Fruit fly (Drosophila melanogaster) whole organism, embryonic: ENCODE measurements around the gene RapGAP1.
A peak's percentile ranks its signal among the peaks of the same experiment; 100 is the strongest.

Experiments
- ATbp ChIP-seq: fragments of 200-800 bp; sonication (Bioruptor generic); optimal IDR thresholded peaks from 2 replicates; lab custom pipeline; 2017; ENCODE audit warnings: missing biosample characterization, mild to moderate bottlenecking, missing genetic modification characterization, missing genetic modification reagents
- Ada2b ChIP-seq: fragments of 200-800 bp; sonication (Bioruptor generic); IDR thresholded peaks from 2 replicates; pipeline ENCODE4 v1.3.6; 2022; ENCODE audit warnings: missing biosample characterization, missing genetic modification characterization
- CG11723 ChIP-seq: fragments of 200-800 bp; sonication (Bioruptor generic); optimal IDR thresholded peaks from 2 replicates; lab custom pipeline; 2017; ENCODE audit warnings: missing biosample characterization, mild to moderate bottlenecking, missing genetic modification characterization
- CG13287 ChIP-seq: fragments of 200-800 bp; sonication (Bioruptor generic); IDR thresholded peaks from 2 replicates; pipeline ENCODE4 v1.3.6; 2022; ENCODE audit warnings: missing biosample characterization, missing genetic modification characterization; ENCODE audit not compliant: partially characterized antibody
- CG13296 ChIP-seq: fragments of 200-800 bp; sonication (Bioruptor generic); optimal IDR thresholded peaks from 3 replicates; lab custom pipeline; 2018; ENCODE audit warnings: missing biosample characterization, mild to moderate bottlenecking, missing genetic modification characterization
- CG14441 ChIP-seq: fragments of 200-800 bp; sonication (Bioruptor generic); IDR thresholded peaks from 2 replicates; pipeline ENCODE4 v1.3.6; 2022; ENCODE audit warnings: missing biosample characterization, missing genetic modification characterization
- CG14860 ChIP-seq: fragments of 200-800 bp; sonication (Bioruptor generic); IDR thresholded peaks from 3 replicates; pipeline ENCODE4 v1.3.6; 2022; ENCODE audit warnings: missing biosample characterization, missing genetic modification characterization; ENCODE audit not compliant: partially characterized antibody
- CG18262 ChIP-seq: fragments of 200-800 bp; optimal IDR thresholded peaks from 3 replicates; lab custom pipeline; 2019; ENCODE audit warnings: missing biosample characterization, mild to moderate bottlenecking, missing genetic modification characterization, moderate library complexity
- CG2120 ChIP-seq: fragments of 200-800 bp; sonication (Bioruptor generic); optimal IDR thresholded peaks from 3 replicates; lab custom pipeline; 2016; ENCODE audit warnings: missing biosample characterization, missing genetic modification characterization
- CG2678 ChIP-seq: fragments of 200-800 bp; sonication (Bioruptor generic); optimal IDR thresholded peaks from 3 replicates; lab custom pipeline; 2019; ENCODE audit warnings: missing biosample characterization, mild to moderate bottlenecking, missing genetic modification characterization, moderate library complexity
- CG2712 ChIP-seq: fragments of 200-800 bp; optimal IDR thresholded peaks from 3 replicates; lab custom pipeline; 2019; ENCODE audit warnings: missing biosample characterization, mild to moderate bottlenecking, missing genetic modification characterization, moderate library complexity
- CG30431 ChIP-seq: fragments of 200-800 bp; sonication (Bioruptor generic); optimal IDR thresholded peaks from 2 replicates; lab custom pipeline; 2017; ENCODE audit warnings: missing biosample characterization, missing genetic modification characterization
- CG42726 ChIP-seq: fragments of 200-800 bp; sonication (Bioruptor generic); IDR thresholded peaks from 2 replicates; pipeline ENCODE4 v1.3.6; 2022; ENCODE audit warnings: missing biosample characterization, missing genetic modification characterization; ENCODE audit not compliant: partially characterized antibody
- CG7357 ChIP-seq: fragments of 200-800 bp; sonication (Bioruptor generic); IDR thresholded peaks from 3 replicates; pipeline ENCODE4 v1.3.6; 2022; ENCODE audit warnings: missing biosample characterization, missing genetic modification characterization
- CG9215 ChIP-seq: fragments of 200-800 bp; sonication (Bioruptor generic); IDR thresholded peaks from 2 replicates; pipeline ENCODE4 v1.3.6; 2022; ENCODE audit warnings: missing biosample characterization, missing genetic modification characterization
- CG9932 ChIP-seq: fragments of 200-800 bp; sonication (Bioruptor generic); IDR thresholded peaks from 2 replicates; pipeline ENCODE4 v1.3.6; 2022; ENCODE audit warnings: missing biosample characterization, missing genetic modification characterization
- Dp ChIP-seq: fragments of 200-800 bp; sonication (Bioruptor generic); optimal IDR thresholded peaks from 2 replicates; lab custom pipeline; 2018; ENCODE audit warnings: missing biosample characterization, mild to moderate bottlenecking, missing genetic modification characterization, moderate library complexity
- Fer3 ChIP-seq: fragments of 200-800 bp; sonication (Bioruptor generic); optimal IDR thresholded peaks from 2 replicates; lab custom pipeline; 2018; ENCODE audit warnings: missing biosample characterization, mild to moderate bottlenecking, missing genetic modification characterization, moderate library complexity
- Hr78 ChIP-seq, 2 experiments: fragments of 200-800 bp in 1 of 2; fragments of >200 bp in 1 of 2; sonication (Bioruptor generic) in 1 of 2; optimal IDR thresholded peaks; 2 replicates each; lab custom pipeline; 2017 to 2019; ENCODE audit warnings: missing biosample characterization in 2 of 2, missing genetic modification characterization in 2 of 2, mild to moderate bottlenecking in 1 of 2, moderate library complexity in 1 of 2
- Med ChIP-seq: fragments of 200-800 bp; sonication (Bioruptor generic); peaks from one replicate; lab custom pipeline; 2016; ENCODE audit warnings: missing biosample characterization, missing genetic modification characterization, mild to moderate bottlenecking, inconsistent platforms, moderate library complexity
- Meics ChIP-seq: fragments of 200-800 bp; sonication (Bioruptor generic); optimal IDR thresholded peaks from 2 replicates; lab custom pipeline; 2017; ENCODE audit warnings: missing biosample characterization, mild to moderate bottlenecking, missing genetic modification characterization
- Mes4 ChIP-seq: fragments of 200-800 bp; sonication (Bioruptor generic); optimal IDR thresholded peaks from 2 replicates; lab custom pipeline; 2016; ENCODE audit warnings: missing biosample characterization, missing genetic modification characterization
- Myb ChIP-seq: fragments of 200-800 bp; sonication (Bioruptor generic); optimal IDR thresholded peaks from 2 replicates; lab custom pipeline; 2016; ENCODE audit warnings: missing biosample characterization, missing genetic modification characterization
- Oli ChIP-seq: fragments of 200-800 bp; sonication (Bioruptor generic); optimal IDR thresholded peaks from 2 replicates; lab custom pipeline; 2018; ENCODE audit warnings: missing biosample characterization, mild to moderate bottlenecking, missing genetic modification characterization, moderate library complexity
- Trl ChIP-seq, 3 experiments: fragments of >200 bp in 2 of 3; fragments of 200-800 bp in 1 of 3; sonication (Bioruptor generic) in 1 of 3; optimal IDR thresholded peaks; 2 replicates in 1 of 3; 3 replicates in 2 of 3; lab custom pipeline; 2016 to 2017; ENCODE audit warnings: missing biosample characterization in 1 of 3, missing genetic modification characterization in 1 of 3
- ap ChIP-seq: fragments of 200-800 bp; sonication (Bioruptor generic); IDR thresholded peaks from 2 replicates; pipeline ENCODE4 v1.3.6; 2022; ENCODE audit warnings: missing biosample characterization, missing genetic modification characterization
- bab2 ChIP-seq: fragments of 200-800 bp; sonication (Bioruptor generic); optimal IDR thresholded peaks from 2 replicates; lab custom pipeline; 2016; ENCODE audit warnings: missing biosample characterization, missing genetic modification characterization
- crp ChIP-seq, 2 experiments: fragments of 200-800 bp; sonication (Bioruptor generic); optimal IDR thresholded peaks; 2 replicates in 1 of 2; 3 replicates in 1 of 2; lab custom pipeline; 2017; ENCODE audit warnings: missing biosample characterization in 2 of 2, missing genetic modification characterization in 2 of 2, mild to moderate bottlenecking in 1 of 2, moderate library complexity in 1 of 2
- da ChIP-seq: fragments of 200-800 bp; sonication (Bioruptor generic); optimal IDR thresholded peaks from 2 replicates; lab custom pipeline; 2016; ENCODE audit warnings: missing biosample characterization, missing genetic modification characterization
- dmrt11E ChIP-seq: fragments of 200-800 bp; sonication (Bioruptor generic); optimal IDR thresholded peaks from 3 replicates; lab custom pipeline; 2018; ENCODE audit warnings: missing biosample characterization, mild to moderate bottlenecking, missing genetic modification characterization, moderate library complexity
- dpn ChIP-seq, 2 experiments: fragments of 200-800 bp; sonication (Bioruptor generic); optimal IDR thresholded peaks; 3 replicates each; lab custom pipeline; 2016; ENCODE audit warnings: missing biosample characterization in 2 of 2, missing genetic modification characterization in 2 of 2
- fru ChIP-seq: fragments of >200 bp; optimal IDR thresholded peaks from 2 replicates; lab custom pipeline; 2017
- fu2 ChIP-seq: fragments of 200-800 bp; sonication (Bioruptor generic); optimal IDR thresholded peaks from 2 replicates; lab custom pipeline; 2016; ENCODE audit warnings: missing biosample characterization, missing genetic modification characterization
- gfzf ChIP-seq: fragments of 200-800 bp; sonication (Bioruptor generic); optimal IDR thresholded peaks from 2 replicates; lab custom pipeline; 2016; ENCODE audit warnings: missing biosample characterization, mild to moderate bottlenecking, missing genetic modification characterization, moderate library complexity
- ind ChIP-seq: fragments of 200-800 bp; sonication (Bioruptor generic); optimal IDR thresholded peaks from 3 replicates; lab custom pipeline; 2016; ENCODE audit warnings: missing biosample characterization, missing genetic modification characterization
- jumu ChIP-seq: fragments of 200-800 bp; sonication (Bioruptor generic); optimal IDR thresholded peaks from 3 replicates; lab custom pipeline; 2016; ENCODE audit warnings: missing biosample characterization, missing genetic modification characterization
- ken ChIP-seq: fragments of 200-800 bp; sonication (Bioruptor generic); IDR thresholded peaks from 3 replicates; pipeline ENCODE4 v1.3.6; 2022; ENCODE audit warnings: missing biosample characterization, missing genetic modification characterization
- lab ChIP-seq: fragments of 200-800 bp; sonication (Bioruptor generic); optimal IDR thresholded peaks from 3 replicates; lab custom pipeline; 2017; ENCODE audit warnings: missing biosample characterization, missing genetic modification characterization, mild to moderate bottlenecking, moderate library complexity, missing genetic modification reagents
- maf-S ChIP-seq: fragments of 200-800 bp; sonication (Bioruptor generic); optimal IDR thresholded peaks from 2 replicates; lab custom pipeline; 2016; ENCODE audit warnings: missing biosample characterization, missing genetic modification characterization
- p53 ChIP-seq: fragments of 200-800 bp; sonication (Bioruptor generic); optimal IDR thresholded peaks from 2 replicates; lab custom pipeline; 2016; ENCODE audit warnings: missing biosample characterization, missing genetic modification characterization
- sima ChIP-seq: fragments of 200-800 bp; sonication (Bioruptor generic); optimal IDR thresholded peaks from 2 replicates; lab custom pipeline; 2016; ENCODE audit warnings: missing biosample characterization, missing genetic modification characterization
- sqz ChIP-seq: fragments of 200-800 bp; sonication (Bioruptor generic); optimal IDR thresholded peaks from 3 replicates; lab custom pipeline; 2018; ENCODE audit warnings: missing biosample characterization, mild to moderate bottlenecking, missing genetic modification characterization
- ssp ChIP-seq: fragments of 200-800 bp; sonication (Bioruptor generic); IDR thresholded peaks from 2 replicates; pipeline ENCODE4 v1.3.6; 2022; ENCODE audit warnings: missing biosample characterization, missing genetic modification characterization
- tgo ChIP-seq: fragments of 200-800 bp; sonication (Bioruptor generic); IDR thresholded peaks from 3 replicates; pipeline ENCODE4 v1.3.6; 2022; ENCODE audit warnings: missing biosample characterization, missing genetic modification characterization
- tin ChIP-seq: fragments of 200-800 bp; sonication (Bioruptor generic); optimal IDR thresholded peaks from 3 replicates; lab custom pipeline; 2016; ENCODE audit warnings: missing biosample characterization, missing genetic modification characterization
- vvl ChIP-seq: fragments of 200-800 bp; sonication (Bioruptor generic); IDR thresholded peaks from 2 replicates; pipeline ENCODE4 v1.3.6; 2022; ENCODE audit warnings: missing biosample characterization, missing genetic modification characterization
- yki ChIP-seq: fragments of >200 bp; optimal IDR thresholded peaks from 3 replicates; lab custom pipeline; 2018

RapGAP1 gene

dm6 chr2L:7601875-7602274 is 23.1 kb upstream of the RapGAP1 start (continued):
- peak; percentile 66 for TF ChIP-seq CG2120 (GFP tag; lab: Kevin White, UChicago)
- no peak for TF ChIP-seq da (GFP tag; lab: Kevin White, UChicago)
- no peak for TF ChIP-seq Dp
- TF ChIP-seq ken: no peak
- TF ChIP-seq CG7357 (GFP tag; lab: Robert Waterston, UW): no peak
- TF ChIP-seq CG42726 (GFP tag; lab: Robert Waterston, UW): no peak
- TF ChIP-seq CG2712: peak; percentile 31
- TF ChIP-seq CG14441: no peak
- TF ChIP-seq vvl (GFP tag; lab: Robert Waterston, UW): 0 out of 2 replicates have a peak, but pooled peaks have one; percentile 30
- no peak for TF ChIP-seq fru (lab: Kevin White, UChicago)
- peak; percentile 13 for TF ChIP-seq fu2 (GFP tag; lab: Kevin White, UChicago)
- no peak for TF ChIP-seq yki (lab: Kevin White, UChicago)
- TF ChIP-seq CG2678 (tag; lab: Kevin White, UChicago): peak; percentile 60
- no peak for TF ChIP-seq sqz (GFP tag; lab: Kevin White, UChicago)
- TF ChIP-seq CG14860: no peak
- no peak for TF ChIP-seq CG13296 (GFP tag; lab: Kevin White, UChicago)
- no peak for TF ChIP-seq ssp (GFP tag; lab: Robert Waterston, UW)
- TF ChIP-seq Med: peak; percentile 79
- peak; percentile 12 for TF ChIP-seq ind
- no peak for TF ChIP-seq Hr78 (GFP tag; optimal IDR thresholded peaks at IDR 0.05; lab: Kevin White, UChicago)
- no peak for TF ChIP-seq ATbp (GFP tag; lab: Kevin White, UChicago)
- TF ChIP-seq dpn (GFP tag; optimal IDR thresholded peaks at IDR 0.05; lab: Kevin White, UChicago): no peak
- TF ChIP-seq CG11723 (GFP tag; lab: Kevin White, UChicago): no peak
- TF ChIP-seq Oli (tag; lab: Kevin White, UChicago): peak; percentile 31
- no peak for TF ChIP-seq tin (GFP tag; lab: Kevin White, UChicago)
- peak; percentile 58 for TF ChIP-seq Meics
- no peak for TF ChIP-seq sima
- TF ChIP-seq Mes4 (GFP tag; lab: Kevin White, UChicago): no peak
- no peak for TF ChIP-seq crp (GFP tag; optimal IDR thresholded peaks at IDR 0.05; lab: Kevin White, UChicago)
- no peak for TF ChIP-seq gfzf (GFP tag; lab: Kevin White, UChicago)
- TF ChIP-seq bab2: no peak
- no peak for TF ChIP-seq CG13287
- peak; percentile 5 for TF ChIP-seq Myb
- TF ChIP-seq p53: no peak
- peak; percentile 36 for TF ChIP-seq Fer3 (tag; lab: Kevin White, UChicago)
- TF ChIP-seq lab: peak; percentile 66
- TF ChIP-seq Trl (optimal IDR thresholded peaks at IDR 0.05; lab: Kevin White, UChicago): no peak
- TF ChIP-seq Trl (GFP tag; optimal IDR thresholded peaks at IDR 0.05; lab: Kevin White, UChicago): no peak
- TF ChIP-seq dmrt11E: no peak
- TF ChIP-seq ap (GFP tag; lab: Robert Waterston, UW): no peak
- no peak for TF ChIP-seq jumu (GFP tag; lab: Kevin White, UChicago)
- TF ChIP-seq maf-S (GFP tag; lab: Kevin White, UChicago): peak; percentile 34
- TF ChIP-seq CG9932 (GFP tag; lab: Robert Waterston, UW): peak; percentile 68
- TF ChIP-seq Ada2b (GFP tag; lab: Robert Waterston, UW): 0 out of 2 replicates have a peak, but pooled peaks have one; percentile 12
- TF ChIP-seq CG9215: no peak
- TF ChIP-seq CG30431 (GFP tag; lab: Kevin White, UChicago): no peak
- TF ChIP-seq tgo (GFP tag; lab: Robert Waterston, UW): peak; percentile 42; the same call in 1 of the 3 replicates
- TF ChIP-seq CG18262 (tag; lab: Kevin White, UChicago): peak; percentile 4
